Worm (Caenorhabditis elegans) whole organism, late embryonic: Measurements from ENCODE around the gene tbc-1.
A peak's percentile ranks its signal among the peaks of the same experiment; 100 is the strongest.

ENCODE experiments used
- C38D4.7 ChIP-seq: fragments of 200-800 bp; sonication (Bioruptor generic); optimal IDR thresholded peaks from 2 replicates; lab custom pipeline; 2018; ENCODE audit warnings: mild to moderate bottlenecking, missing genetic modification characterization, moderate library complexity, missing compliant biosample characterization
- K09A11.1 ChIP-seq: sonication (generic microtip); optimal IDR thresholded peaks from 2 replicates; lab custom pipeline; 2017; ENCODE audit warnings: antibody characterized with exemption, mild to moderate bottlenecking, missing genetic modification characterization, missing compliant biosample characterization; ENCODE audit not compliant: insufficient read depth
- T23F11.4 ChIP-seq: fragments of 200-800 bp; sonication (Bioruptor generic); optimal IDR thresholded peaks from 2 replicates; lab custom pipeline; 2018; ENCODE audit warnings: mild to moderate bottlenecking, missing genetic modification characterization, missing compliant biosample characterization
- Y22D7AL.16 ChIP-seq: sonication (generic microtip); optimal IDR thresholded peaks from 2 replicates; lab custom pipeline; 2016; ENCODE audit warnings: missing genetic modification characterization, missing compliant biosample characterization
- ama-1 ChIP-seq: fragments of 150-350 bp; optimal IDR thresholded peaks from 2 replicates; lab custom pipeline; 2014
- ceh-14 ChIP-seq: sonication (generic microtip); optimal IDR thresholded peaks from 2 replicates; lab custom pipeline; 2016; ENCODE audit warnings: missing genotype, missing genetic modification characterization, missing compliant biosample characterization
- ceh-18 ChIP-seq: sonication (generic microtip); optimal IDR thresholded peaks from 2 replicates; lab custom pipeline; 2016; ENCODE audit warnings: missing genetic modification characterization, missing compliant biosample characterization
- ceh-2 ChIP-seq: sonication (generic microtip); optimal IDR thresholded peaks from 2 replicates; lab custom pipeline; 2016; ENCODE audit warnings: missing genotype, missing genetic modification characterization, missing compliant biosample characterization
- ceh-24 ChIP-seq: sonication (generic microtip); optimal IDR thresholded peaks from 2 replicates; lab custom pipeline; 2016; ENCODE audit warnings: mild to moderate bottlenecking, missing genetic modification characterization, missing compliant biosample characterization
- ceh-30 ChIP-seq: fragments of 150-350 bp; optimal IDR thresholded peaks from 2 replicates; lab custom pipeline; 2014; ENCODE audit warnings: missing biosample characterization, missing genetic modification characterization
- ceh-31 ChIP-seq: sonication (generic microtip); optimal IDR thresholded peaks from 2 replicates; lab custom pipeline; 2016; ENCODE audit warnings: missing genetic modification characterization, missing compliant biosample characterization
- ceh-34 ChIP-seq: sonication (generic microtip); optimal IDR thresholded peaks from 2 replicates; lab custom pipeline; 2016; ENCODE audit warnings: mild to moderate bottlenecking, missing genetic modification characterization, missing compliant biosample characterization
- ceh-45 ChIP-seq: fragments of 200-800 bp; sonication (Bioruptor generic); IDR thresholded peaks from 2 replicates; pipeline ENCODE4 v1.3.6; 2022; ENCODE audit warnings: missing genetic modification reagents, missing genetic modification characterization, missing compliant biosample characterization
- ceh-48 ChIP-seq: sonication (generic microtip); optimal IDR thresholded peaks from 2 replicates; lab custom pipeline; 2016; ENCODE audit warnings: missing genetic modification characterization, inconsistent platforms, missing compliant biosample characterization
- ceh-9 ChIP-seq: sonication (generic microtip); optimal IDR thresholded peaks from 2 replicates; lab custom pipeline; 2016; ENCODE audit warnings: mild to moderate bottlenecking, missing genetic modification characterization, inconsistent platforms, missing compliant biosample characterization
- dmd-4 ChIP-seq: sonication (generic microtip); optimal IDR thresholded peaks from 2 replicates; lab custom pipeline; 2016; ENCODE audit warnings: borderline replicate concordance, missing genetic modification characterization, missing compliant biosample characterization
- dve-1 ChIP-seq: sonication (generic microtip); optimal IDR thresholded peaks from 2 replicates; lab custom pipeline; 2017; ENCODE audit warnings: antibody characterized with exemption, mild to moderate bottlenecking, missing genetic modification characterization, missing compliant biosample characterization
- elt-2 ChIP-seq: sonication (generic microtip); optimal IDR thresholded peaks from 2 replicates; lab custom pipeline; 2016; ENCODE audit warnings: missing genetic modification reagents, missing genetic modification characterization, missing compliant biosample characterization
- ets-4 ChIP-seq: sonication (generic microtip); optimal IDR thresholded peaks from 2 replicates; lab custom pipeline; 2016; ENCODE audit warnings: missing genetic modification characterization, missing compliant biosample characterization
- fax-1 ChIP-seq: sonication (generic microtip); optimal IDR thresholded peaks from 2 replicates; lab custom pipeline; 2016; ENCODE audit warnings: missing genotype, missing genetic modification characterization, missing compliant biosample characterization
- gmeb-2 ChIP-seq: sonication (generic microtip); optimal IDR thresholded peaks from 2 replicates; lab custom pipeline; 2016; ENCODE audit warnings: missing genetic modification characterization, inconsistent platforms, missing compliant biosample characterization
- hlh-30 ChIP-seq: sonication (generic microtip); optimal IDR thresholded peaks from 2 replicates; lab custom pipeline; 2017; ENCODE audit warnings: antibody characterized with exemption, missing genetic modification characterization, missing compliant biosample characterization; ENCODE audit not compliant: insufficient read depth
- hlh-6 ChIP-seq: sonication (generic microtip); optimal IDR thresholded peaks from 2 replicates; lab custom pipeline; 2016; ENCODE audit warnings: missing genotype, missing genetic modification characterization, missing compliant biosample characterization
- hlh-8 ChIP-seq: sonication (generic microtip); optimal IDR thresholded peaks from 2 replicates; lab custom pipeline; 2016; ENCODE audit warnings: missing genotype, missing genetic modification characterization, missing compliant biosample characterization
- lin-11 ChIP-seq: fragments of 200-800 bp; sonication (Bioruptor generic); optimal IDR thresholded peaks from 2 replicates; lab custom pipeline; 2018; ENCODE audit warnings: mild to moderate bottlenecking, missing genetic modification characterization, missing compliant biosample characterization
- mec-3 ChIP-seq: sonication (generic microtip); optimal IDR thresholded peaks from 2 replicates; lab custom pipeline; 2016; ENCODE audit warnings: borderline replicate concordance, missing genetic modification characterization, missing compliant biosample characterization
- nhr-232 ChIP-seq: sonication (generic microtip); optimal IDR thresholded peaks from 2 replicates; lab custom pipeline; 2016; ENCODE audit warnings: missing genetic modification characterization, missing compliant biosample characterization
- npax-4 ChIP-seq: sonication (generic microtip); optimal IDR thresholded peaks from 2 replicates; lab custom pipeline; 2016; ENCODE audit warnings: missing genetic modification characterization, missing compliant biosample characterization
- odd-2 ChIP-seq: sonication (generic microtip); optimal IDR thresholded peaks from 2 replicates; lab custom pipeline; 2017; ENCODE audit warnings: antibody characterized with exemption, mild to moderate bottlenecking, missing genetic modification characterization, missing compliant biosample characterization
- pax-1 ChIP-seq: fragments of 150-350 bp; optimal IDR thresholded peaks from 2 replicates; lab custom pipeline; 2014; ENCODE audit warnings: missing biosample characterization, missing genetic modification characterization
- pha-4 ChIP-seq: fragments of 150-350 bp; optimal IDR thresholded peaks from 2 replicates; lab custom pipeline; 2018; ENCODE audit warnings: missing biosample characterization, missing genetic modification reagents, missing genetic modification characterization
- sdc-2 ChIP-seq: sonication (generic microtip); optimal IDR thresholded peaks from 2 replicates; lab custom pipeline; 2016; ENCODE audit warnings: missing genotype, missing genetic modification characterization, missing compliant biosample characterization
- sox-4 ChIP-seq: sonication (generic microtip); optimal IDR thresholded peaks from 2 replicates; lab custom pipeline; 2017; ENCODE audit warnings: mild to moderate bottlenecking, missing genetic modification characterization, inconsistent platforms, missing compliant biosample characterization
- syd-9 ChIP-seq: sonication (generic microtip); optimal IDR thresholded peaks from 2 replicates; lab custom pipeline; 2016; ENCODE audit warnings: mild to moderate bottlenecking, missing genetic modification characterization, moderate library complexity, missing compliant biosample characterization
- tbx-2 ChIP-seq: sonication (generic microtip); optimal IDR thresholded peaks from 2 replicates; lab custom pipeline; 2016; ENCODE audit warnings: missing genetic modification characterization, missing compliant biosample characterization
- tbx-7 ChIP-seq: sonication (generic microtip); optimal IDR thresholded peaks from 2 replicates; lab custom pipeline; 2016; ENCODE audit warnings: missing genotype, missing genetic modification characterization, missing compliant biosample characterization
- unc-42 ChIP-seq: sonication (generic microtip); optimal IDR thresholded peaks from 2 replicates; lab custom pipeline; 2016; ENCODE audit warnings: missing genotype, missing genetic modification characterization, missing compliant biosample characterization
- unc-55 ChIP-seq: sonication (generic microtip); optimal IDR thresholded peaks from 2 replicates; lab custom pipeline; 2017; ENCODE audit warnings: missing biosample characterization, missing genetic modification reagents, missing genetic modification characterization
- unc-86 ChIP-seq: sonication (generic microtip); optimal IDR thresholded peaks from 2 replicates; lab custom pipeline; 2016; ENCODE audit warnings: missing genetic modification characterization, missing compliant biosample characterization

The tbc-1 gene

ce11 chrX:14970221-14970801 lies at the start of gene tbc-1, which contains the start of gene flwr-1:
Gene tbc-1, plus strand, starts transcription at chrX:14970751.
Gene flwr-1, minus strand, starts transcription at chrX:14970271.
- TF ChIP-seq ceh-14 (tag; lab: Kevin White, UChicago) (peak; percentile 53), ceh-30 (tag; lab: Kevin White, UChicago) (no peak), lin-11 (no peak), tbx-7 (tag; lab: Kevin White, UChicago) (no peak), syd-9 (no peak), unc-42 (tag; lab: Kevin White, UChicago) (peak; percentile 62), ceh-34 (peak; percentile 34), elt-2 (tag; lab: Kevin White, UChicago) (peak; percentile 20), C38D4.7 (GFP tag; lab: Kevin White, UChicago) (no peak), dve-1 (tag; lab: Kevin White, UChicago) (no peak), npax-4 (no peak), gmeb-2 (no peak), K09A11.1 (no peak), odd-2 (no peak), ceh-45 (GFP tag; lab: Robert Waterston, UW) (no peak), ceh-31 (tag; lab: Kevin White, UChicago) (peak; percentile 36), tbx-2 (tag; lab: Kevin White, UChicago) (peak; percentile 39), ceh-24 (tag; lab: Kevin White, UChicago) (no peak), hlh-30 (peak; percentile 70), dmd-4 (tag; lab: Kevin White, UChicago) (no peak), ceh-48 (tag; lab: Kevin White, UChicago) (peak; percentile 19)

ce11 chrX:14920880-14921279 lies 49.7 kb upstream of the tbc-1 start:
- TF ChIP-seq gmeb-2 (no peak), pha-4 (tag; lab: Kevin White, UChicago) (no peak), unc-42 (tag; lab: Kevin White, UChicago) (peak; percentile 15), unc-86 (no peak), ceh-48 (tag; lab: Kevin White, UChicago) (no peak), ceh-31 (tag; lab: Kevin White, UChicago) (no peak), mec-3 (tag; lab: Kevin White, UChicago) (no peak), ceh-2 (tag; lab: Kevin White, UChicago) (no peak)
- TF ChIP-seq, all 69 proteins: peak for 1

- no peak for TF ChIP-seq sox-4 (tag; lab: Kevin White, UChicago)
- TF ChIP-seq ceh-30 (tag; lab: Kevin White, UChicago): no peak
- no peak for TF ChIP-seq pax-1 (tag; lab: Kevin White, UChicago)
Measured at ce11 chrX:14922758-14923157, 47.8 kb upstream of the tbc-1 start.

- TF ChIP-seq ceh-9 (tag; lab: Kevin White, UChicago) (no peak), hlh-8 (tag; lab: Kevin White, UChicago) (no peak), odd-2 (no peak), dve-1 (tag; lab: Kevin White, UChicago) (no peak), Y22D7AL.16 (tag; lab: Kevin White, UChicago) (no peak), fax-1 (tag; lab: Kevin White, UChicago) (no peak), sdc-2 (tag; lab: Kevin White, UChicago) (no peak)
Measured at ce11 chrX:14928854-14929253, 41.7 kb upstream of the tbc-1 start, which contains the start of gene ntr-2. Gene ntr-2, minus strand, starts transcription at chrX:14928954.

- TF ChIP-seq hlh-8 (tag; lab: Kevin White, UChicago) (no peak), mec-3 (tag; lab: Kevin White, UChicago) (no peak), npax-4 (no peak), hlh-6 (no peak), ceh-18 (tag; lab: Kevin White, UChicago) (no peak), unc-55 (no peak), K09A11.1 (no peak), ama-1 (lab: Kevin White, UChicago) (no peak), nhr-232 (tag; lab: Kevin White, UChicago) (no peak), ceh-30 (tag; lab: Kevin White, UChicago) (no peak), fax-1 (tag; lab: Kevin White, UChicago) (no peak), gmeb-2 (no peak), ets-4 (tag; lab: Kevin White, UChicago) (no peak), T23F11.4 (GFP tag; lab: Kevin White, UChicago) (no peak)
Measured at ce11 chrX:14929512-14929911, 41.0 kb upstream of the tbc-1 start.
